Worm (Caenorhabditis elegans) whole organism, young adult: Measurements from ENCODE around the gene C32D5.14.

ENCODE experiments used
- B0019.2 ChIP-seq: fragments of 200-800 bp; sonication (Bioruptor generic); conservative IDR thresholded peaks from 2 replicates; pipeline ENCODE4 v1.3.6; 2022; ENCODE audit warnings: missing genetic modification reagents, missing genetic modification characterization, missing compliant biosample characterization
- B0336.3 ChIP-seq: fragments of 200-800 bp; sonication (Bioruptor generic); IDR thresholded peaks from 2 replicates; pipeline ENCODE4 v1.3.6; 2022; ENCODE audit warnings: missing genetic modification characterization, missing compliant biosample characterization
- F10E7.11 ChIP-seq: sonication (generic microtip); optimal IDR thresholded peaks from 2 replicates; lab custom pipeline; 2017; ENCODE audit warnings: mild to moderate bottlenecking, missing genetic modification characterization, moderate library complexity, missing compliant biosample characterization
- F33H1.4 ChIP-seq: fragments of 200-800 bp; sonication (Bioruptor generic); IDR thresholded peaks from 2 replicates; pipeline ENCODE4 v1.3.6; 2022; ENCODE audit warnings: missing genetic modification reagents, missing genetic modification characterization, missing compliant biosample characterization
- F39B2.1 ChIP-seq: fragments of 200-800 bp; sonication (Bioruptor generic); IDR thresholded peaks from 2 replicates; pipeline ENCODE4 v1.3.6; 2022; ENCODE audit warnings: missing genetic modification reagents, missing genetic modification characterization, missing compliant biosample characterization
- F49E8.2 ChIP-seq: sonication (generic microtip); optimal IDR thresholded peaks from 3 replicates; lab custom pipeline; 2017; ENCODE audit warnings: missing genetic modification characterization, mild to moderate bottlenecking, missing compliant biosample characterization, antibody characterized with exemption, moderate library complexity; ENCODE audit not compliant: insufficient read depth
- K11D2.4 ChIP-seq: fragments of 200-800 bp; sonication (Bioruptor generic); IDR thresholded peaks from 2 replicates; pipeline ENCODE4 v1.3.6; 2022; ENCODE audit warnings: missing genetic modification reagents, missing genetic modification characterization, missing compliant biosample characterization
- Y53G8AR.9 ChIP-seq: fragments of 200-800 bp; sonication (Bioruptor generic); conservative IDR thresholded peaks from 2 replicates; pipeline ENCODE4 v1.3.6; 2022; ENCODE audit warnings: missing genetic modification reagents, missing genetic modification characterization, missing compliant biosample characterization
- Y79H2A.3 ChIP-seq: fragments of 200-800 bp; sonication (Bioruptor generic); conservative IDR thresholded peaks from 2 replicates; pipeline ENCODE4 v1.3.6; 2022; ENCODE audit warnings: missing genetic modification reagents, missing genetic modification characterization, missing compliant biosample characterization
- aptf-2 ChIP-seq: fragments of 200-800 bp; sonication (Bioruptor generic); conservative IDR thresholded peaks from 2 replicates; pipeline ENCODE4 v1.3.6; 2022; ENCODE audit warnings: missing genetic modification reagents, missing genetic modification characterization, missing compliant biosample characterization
- athp-1 ChIP-seq: sonication (generic microtip); optimal IDR thresholded peaks from 2 replicates; lab custom pipeline; 2017; ENCODE audit warnings: mild to moderate bottlenecking, missing genetic modification characterization, missing compliant biosample characterization
- attf-6 ChIP-seq: fragments of 200-800 bp; sonication (Bioruptor generic); IDR thresholded peaks from 2 replicates; pipeline ENCODE4 v1.3.6; 2022; ENCODE audit warnings: missing genetic modification reagents, missing genetic modification characterization, missing compliant biosample characterization
- bed-1 ChIP-seq: fragments of 200-800 bp; sonication (Bioruptor generic); IDR thresholded peaks from 2 replicates; pipeline ENCODE4 v1.3.6; 2022; ENCODE audit warnings: missing genetic modification reagents, missing genetic modification characterization, missing compliant biosample characterization
- ceh-100 ChIP-seq: fragments of 200-800 bp; sonication (Bioruptor generic); IDR thresholded peaks from 2 replicates; pipeline ENCODE4 v1.3.6; 2022; ENCODE audit warnings: missing genetic modification reagents, missing genetic modification characterization, missing compliant biosample characterization
- ceh-27 ChIP-seq: fragments of 200-800 bp; sonication (Bioruptor generic); optimal IDR thresholded peaks from 2 replicates; lab custom pipeline; 2018; ENCODE audit warnings: mild to moderate bottlenecking, missing genetic modification characterization, moderate library complexity, missing compliant biosample characterization
- ceh-58 ChIP-seq: fragments of 200-800 bp; sonication (Bioruptor generic); IDR thresholded peaks from 2 replicates; pipeline ENCODE4 v1.3.6; 2022; ENCODE audit warnings: missing genetic modification characterization, missing compliant biosample characterization
- ceh-91 ChIP-seq: fragments of 200-800 bp; sonication (Bioruptor generic); IDR thresholded peaks from 2 replicates; pipeline ENCODE4 v1.3.6; 2022; ENCODE audit warnings: missing genetic modification reagents, missing genetic modification characterization, missing compliant biosample characterization
- ets-4 ChIP-seq: fragments of 200-800 bp; sonication (Bioruptor generic); optimal IDR thresholded peaks from 2 replicates; lab custom pipeline; 2018; ENCODE audit warnings: mild to moderate bottlenecking, missing genetic modification characterization, missing compliant biosample characterization
- fkh-3 ChIP-seq: sonication (generic microtip); optimal IDR thresholded peaks from 2 replicates; lab custom pipeline; 2016; ENCODE audit warnings: mild to moderate bottlenecking, missing genetic modification characterization, missing compliant biosample characterization
- hlh-12 ChIP-seq: sonication (generic microtip); optimal IDR thresholded peaks from 2 replicates; lab custom pipeline; 2016; ENCODE audit warnings: missing genetic modification characterization, missing compliant biosample characterization
- hmg-1.2 ChIP-seq: fragments of 200-800 bp; sonication (Bioruptor generic); IDR thresholded peaks from 2 replicates; pipeline ENCODE4 v1.3.6; 2022; ENCODE audit warnings: missing genetic modification reagents, missing genetic modification characterization, missing compliant biosample characterization
- let-607 ChIP-seq, 2 experiments: fragments of 200-800 bp in 1 of 2; sonication (Bioruptor generic) in 1 of 2; sonication (generic microtip) in 1 of 2; optimal IDR thresholded peaks; 2 replicates each; lab custom pipeline; 2016 to 2018; ENCODE audit warnings: mild to moderate bottlenecking in 2 of 2, missing compliant biosample characterization in 2 of 2, missing genetic modification characterization in 2 of 2, moderate library complexity in 2 of 2, missing genotype in 1 of 2
- lin-26 ChIP-seq: fragments of 200-800 bp; sonication (Bioruptor generic); IDR thresholded peaks from 2 replicates; pipeline ENCODE4 v1.3.6; 2022; ENCODE audit warnings: missing genetic modification reagents, missing genetic modification characterization, missing compliant biosample characterization
- lin-35 ChIP-seq, 3 experiments: fragments of 150-350 bp in 2 of 3; sonication (generic microtip) in 1 of 3; optimal IDR thresholded peaks; 2 replicates each; lab custom pipeline; 2014 to 2018; ENCODE audit warnings: missing biosample characterization in 3 of 3, missing genetic modification characterization in 3 of 3, missing genetic modification reagents in 3 of 3
- lin-54 ChIP-seq: fragments of 200-800 bp; sonication (Bioruptor generic); optimal IDR thresholded peaks from 2 replicates; lab custom pipeline; 2018; ENCODE audit warnings: mild to moderate bottlenecking, missing genetic modification characterization, missing compliant biosample characterization
- lir-1 ChIP-seq: fragments of 200-800 bp; sonication (Bioruptor generic); conservative IDR thresholded peaks from 2 replicates; pipeline ENCODE4 v1.3.6; 2022; ENCODE audit warnings: missing genetic modification reagents, missing genetic modification characterization, missing compliant biosample characterization
- lsy-27 ChIP-seq: sonication (generic microtip); optimal IDR thresholded peaks from 2 replicates; lab custom pipeline; 2017; ENCODE audit warnings: missing genetic modification characterization, mild to moderate bottlenecking, missing compliant biosample characterization, antibody characterized with exemption, missing genotype, borderline replicate concordance; ENCODE audit not compliant: insufficient read depth
- madf-3 ChIP-seq: fragments of 200-800 bp; sonication (Bioruptor generic); IDR thresholded peaks from 2 replicates; pipeline ENCODE4 v1.3.6; 2022; ENCODE audit warnings: missing genetic modification reagents, missing genetic modification characterization, missing compliant biosample characterization
- madf-6 ChIP-seq: fragments of 200-800 bp; sonication (Bioruptor generic); IDR thresholded peaks from 2 replicates; pipeline ENCODE4 v1.3.6; 2022; ENCODE audit warnings: missing genetic modification reagents, missing genetic modification characterization, missing compliant biosample characterization
- madf-8 ChIP-seq: fragments of 200-800 bp; sonication (Bioruptor generic); conservative IDR thresholded peaks from 2 replicates; pipeline ENCODE4 v1.3.6; 2022; ENCODE audit warnings: missing genetic modification reagents, missing genetic modification characterization, missing compliant biosample characterization
- mcd-1 ChIP-seq: fragments of 200-800 bp; sonication (Bioruptor generic); IDR thresholded peaks from 2 replicates; pipeline ENCODE4 v1.3.6; 2022; ENCODE audit warnings: missing genetic modification reagents, missing genetic modification characterization, missing compliant biosample characterization
- mxl-1 ChIP-seq: sonication (generic microtip); optimal IDR thresholded peaks from 2 replicates; lab custom pipeline; 2016; ENCODE audit warnings: missing genetic modification characterization, missing compliant biosample characterization
- nfyb-1 ChIP-seq: fragments of 200-800 bp; sonication (Bioruptor generic); IDR thresholded peaks from 2 replicates; pipeline ENCODE4 v1.3.6; 2022; ENCODE audit warnings: missing genetic modification reagents, missing genetic modification characterization, missing compliant biosample characterization
- nhr-27 ChIP-seq: fragments of 200-800 bp; sonication (Bioruptor generic); optimal IDR thresholded peaks from 2 replicates; lab custom pipeline; 2018; ENCODE audit warnings: mild to moderate bottlenecking, missing genetic modification characterization, moderate library complexity, missing compliant biosample characterization
- nhr-80 ChIP-seq: sonication (generic microtip); optimal IDR thresholded peaks from 2 replicates; lab custom pipeline; 2016; ENCODE audit warnings: missing genetic modification characterization, missing compliant biosample characterization
- rec-8 ChIP-seq, 2 experiments: sonication (generic microtip); optimal IDR thresholded peaks; 2 replicates each; lab custom pipeline; 2016; ENCODE audit warnings: mild to moderate bottlenecking in 2 of 2, missing genetic modification characterization in 2 of 2, missing genetic modification reagents in 2 of 2, missing genotype in 2 of 2, missing biosample characterization in 1 of 2, missing compliant biosample characterization in 1 of 2, moderate library complexity in 1 of 2
- snpc-1.1 ChIP-seq: sonication (generic microtip); optimal IDR thresholded peaks from 2 replicates; lab custom pipeline; 2017; ENCODE audit warnings: missing genetic modification characterization, mild to moderate bottlenecking, missing compliant biosample characterization, antibody characterized with exemption, moderate library complexity, missing genotype, missing genetic modification reagents; ENCODE audit not compliant: insufficient read depth
- snpc-3.4 ChIP-seq: sonication (generic microtip); optimal IDR thresholded peaks from 2 replicates; lab custom pipeline; 2017; ENCODE audit warnings: missing genetic modification characterization, mild to moderate bottlenecking, missing compliant biosample characterization, antibody characterized with exemption, moderate library complexity, missing genotype, missing genetic modification reagents
- snpc-4 ChIP-seq, 5 experiments: fragments of 150-350 bp in 1 of 5; sonication (generic microtip) in 4 of 5; optimal IDR thresholded peaks; 2 replicates each; lab custom pipeline; 2014 to 2018; ENCODE audit warnings: missing genetic modification characterization in 5 of 5, missing biosample characterization in 3 of 5, antibody characterized with exemption in 2 of 5, mild to moderate bottlenecking in 2 of 5, missing compliant biosample characterization in 2 of 5, missing genotype in 2 of 5, moderate library complexity in 2 of 5, missing genetic modification reagents in 1 of 5
- tbp1 ChIP-seq: fragments of 200-800 bp; sonication (Bioruptor generic); optimal IDR thresholded peaks from 2 replicates; lab custom pipeline; 2018; ENCODE audit warnings: mild to moderate bottlenecking, missing genetic modification characterization, missing compliant biosample characterization
- tlf-1 ChIP-seq: fragments of 200-800 bp; sonication (Bioruptor generic); optimal IDR thresholded peaks from 2 replicates; lab custom pipeline; 2018; ENCODE audit warnings: mild to moderate bottlenecking, missing genetic modification characterization, missing compliant biosample characterization
- unc-130 ChIP-seq: sonication (generic microtip); optimal IDR thresholded peaks from 2 replicates; lab custom pipeline; 2016; ENCODE audit warnings: missing genetic modification reagents, missing genetic modification characterization, missing compliant biosample characterization
- xnd-1 ChIP-seq: sonication (generic microtip); optimal IDR thresholded peaks from 2 replicates; lab custom pipeline; 2016; ENCODE audit warnings: missing genotype, missing genetic modification reagents, missing genetic modification characterization, missing compliant biosample characterization
- ztf-18 ChIP-seq: sonication (generic microtip); optimal IDR thresholded peaks from 2 replicates; lab custom pipeline; 2016; ENCODE audit warnings: missing genotype, mild to moderate bottlenecking, missing genetic modification characterization, missing compliant biosample characterization
- ztf-26 ChIP-seq: sonication (generic microtip); optimal IDR thresholded peaks from 2 replicates; lab custom pipeline; 2017; ENCODE audit warnings: missing genetic modification characterization, missing compliant biosample characterization
- ztf-28 ChIP-seq: fragments of 200-800 bp; sonication (Bioruptor generic); IDR thresholded peaks from 2 replicates; pipeline ENCODE4 v1.3.6; 2022; ENCODE audit warnings: missing genetic modification reagents, missing genetic modification characterization, missing compliant biosample characterization

C32D5.14 gene

ce11 chrII:6370110-6370509 is 34.8 kb downstream of the C32D5.14 start (continued):
- TF ChIP-seq rec-8 (tag; optimal IDR thresholded peaks at IDR 0.05; lab: Kevin White, UChicago), result no peak
- no peak for TF ChIP-seq ets-4 (GFP tag; lab: Kevin White, UChicago)
- TF ChIP-seq ceh-100 (GFP tag; lab: Robert Waterston, UW), result peak; percentile 66
- TF ChIP-seq ceh-91 (GFP tag; lab: Robert Waterston, UW), result peak; percentile 48; the same call in 1 of the 2 replicates
- no peak for TF ChIP-seq let-607 (tag; optimal IDR thresholded peaks at IDR 0.05; lab: Kevin White, UChicago)
- TF ChIP-seq ztf-28 (GFP tag; lab: Robert Waterston, UW), result 0 out of 2 replicates have a peak, but pooled peaks have one; percentile 6
- TF ChIP-seq tlf-1 (GFP tag; lab: Kevin White, UChicago), result peak; percentile 58
- TF ChIP-seq bed-1 (GFP tag; lab: Robert Waterston, UW), result no peak
- peak; percentile 97 for TF ChIP-seq hmg-1.2 (GFP tag; lab: Robert Waterston, UW)
- peak; percentile 81 for TF ChIP-seq madf-6 (GFP tag; lab: Robert Waterston, UW)
- TF ChIP-seq B0336.3 (GFP tag; lab: Robert Waterston, UW), result peak; percentile 76
- TF ChIP-seq hlh-12 (tag; lab: Kevin White, UChicago), result no peak
- TF ChIP-seq xnd-1, result peak; percentile 18
- peak; percentile 67 for TF ChIP-seq athp-1 (tag; lab: Kevin White, UChicago)
- peak; percentile 89 for TF ChIP-seq F49E8.2
- no peak for TF ChIP-seq nhr-27 (tag; lab: Kevin White, UChicago)
- TF ChIP-seq mxl-1 (tag; lab: Kevin White, UChicago), result no peak
- peak; percentile 78 for TF ChIP-seq ceh-27 (GFP tag; lab: Kevin White, UChicago)
- TF ChIP-seq lin-54 (GFP tag; lab: Kevin White, UChicago), result peak; percentile 72
- TF ChIP-seq F39B2.1 (GFP tag; lab: Robert Waterston, UW), result no peak
- 0 out of 2 replicates have a peak, but pooled peaks have one; percentile 13 for TF ChIP-seq madf-3 (GFP tag; lab: Robert Waterston, UW)
- 0 out of 2 replicates have a peak, but pooled peaks have one; percentile 25 for TF ChIP-seq attf-6 (GFP tag; lab: Robert Waterston, UW)
- TF ChIP-seq B0019.2 (GFP tag; lab: Robert Waterston, UW), result peak; percentile 40; the same call in 1 of the 2 replicates
- peak; percentile 57 for TF ChIP-seq madf-8
- peak; percentile 95 for TF ChIP-seq mcd-1
- TF ChIP-seq nfyb-1 (GFP tag; lab: Robert Waterston, UW), result peak; percentile 80
- peak; percentile 42; the same call in 1 of the 2 replicates for TF ChIP-seq Y53G8AR.9
- no peak for TF ChIP-seq ceh-58
- TF ChIP-seq F10E7.11 (tag; lab: Kevin White, UChicago), result no peak
- TF ChIP-seq aptf-2 (GFP tag; lab: Robert Waterston, UW), result no peak
- peak; percentile 20 for TF ChIP-seq ztf-26 (tag; lab: Kevin White, UChicago)
- TF ChIP-seq fkh-3 (tag; lab: Kevin White, UChicago), result no peak
- peak; percentile 79 for TF ChIP-seq nhr-80
- peak in 1 of 3 experiments; percentile 48 for TF ChIP-seq lin-35 (GFP tag; optimal IDR thresholded peaks at IDR 0.05; lab: Kevin White, UChicago)
- peak; percentile 15 for TF ChIP-seq unc-130 (GFP tag; lab: Kevin White, UChicago)
- TF ChIP-seq snpc-1.1 (tag; lab: Kevin White, UChicago), result peak; percentile 26
- TF ChIP-seq tbp1 (GFP tag; lab: Kevin White, UChicago), result peak; percentile 68
- TF ChIP-seq K11D2.4 (GFP tag; lab: Robert Waterston, UW), result peak; percentile 54
- no peak for TF ChIP-seq Y79H2A.3 (GFP tag; lab: Robert Waterston, UW)
- peak; percentile 73 for TF ChIP-seq F33H1.4 (GFP tag; lab: Robert Waterston, UW)
- TF ChIP-seq ztf-18 (tag; lab: Kevin White, UChicago), result peak; percentile 75
- TF ChIP-seq snpc-4 (GFP tag; optimal IDR thresholded peaks at IDR 0.05; lab: Kevin White, UChicago), result no peak
- peak; percentile 31 to 63 (median 53) for TF ChIP-seq snpc-4 (tag; optimal IDR thresholded peaks at IDR 0.05; lab: Kevin White, UChicago)
- TF ChIP-seq snpc-3.4 (tag; lab: Kevin White, UChicago), result peak; percentile 73
- TF ChIP-seq lsy-27, result no peak
- no peak for TF ChIP-seq lin-26
- TF ChIP-seq lir-1 (GFP tag; lab: Robert Waterston, UW), result peak; percentile 67; the same call in 1 of the 2 replicates
